Worm (Caenorhabditis elegans) whole organism, mixed stage, embryonic: Measurements from ENCODE around the gene F45D3.4.

ENCODE experiments used
- M03D4.4 ChIP-seq: sonication (generic microtip); optimal IDR thresholded peaks from 2 replicates; lab custom pipeline; 2017; ENCODE audit warnings: mild to moderate bottlenecking, missing genetic modification characterization, missing compliant biosample characterization
- blmp-1 ChIP-seq: fragments of 150-350 bp; optimal IDR thresholded peaks from 2 replicates; lab custom pipeline; 2014; ENCODE audit warnings: missing biosample characterization, missing genetic modification characterization
- ces-1 ChIP-seq: fragments of 150-350 bp; optimal IDR thresholded peaks from 2 replicates; lab custom pipeline; 2014; ENCODE audit warnings: missing biosample characterization, missing genetic modification reagents, missing genetic modification characterization
- cnd-1 ChIP-seq: fragments of 200-800 bp; sonication (Bioruptor generic); optimal IDR thresholded peaks from 2 replicates; lab custom pipeline; 2018; ENCODE audit warnings: mild to moderate bottlenecking, missing genetic modification characterization, missing compliant biosample characterization
- elt-3 ChIP-seq: fragments of 150-350 bp; optimal IDR thresholded peaks from 2 replicates; lab custom pipeline; 2014; ENCODE audit warnings: missing biosample characterization, missing genetic modification characterization
- lsy-2 ChIP-seq: fragments of 150-350 bp; optimal IDR thresholded peaks from 2 replicates; lab custom pipeline; 2014; ENCODE audit warnings: missing biosample characterization, missing genetic modification characterization
- mab-5 ChIP-seq: fragments of 150-350 bp; optimal IDR thresholded peaks from 2 replicates; lab custom pipeline; 2014; ENCODE audit warnings: missing biosample characterization, missing genetic modification characterization
- nhr-12 ChIP-seq: fragments of 150-350 bp; optimal IDR thresholded peaks from 2 replicates; lab custom pipeline; 2014; ENCODE audit warnings: missing biosample characterization, missing genetic modification characterization
- nhr-237 ChIP-seq: fragments of 150-350 bp; optimal IDR thresholded peaks from 2 replicates; lab custom pipeline; 2014; ENCODE audit warnings: missing biosample characterization, missing genetic modification characterization
- nhr-28 ChIP-seq: fragments of 150-350 bp; optimal IDR thresholded peaks from 2 replicates; lab custom pipeline; 2014; ENCODE audit warnings: missing biosample characterization, missing genetic modification characterization
- snpc-4 ChIP-seq: fragments of 150-350 bp; optimal IDR thresholded peaks from 2 replicates; lab custom pipeline; 2014; ENCODE audit warnings: missing biosample characterization, missing genetic modification characterization
- unc-62 ChIP-seq: fragments of 150-350 bp; optimal IDR thresholded peaks from 2 replicates; lab custom pipeline; 2014; ENCODE audit warnings: missing biosample characterization, missing genetic modification reagents, missing genetic modification characterization
- ztf-11 ChIP-seq: fragments of 150-350 bp; optimal IDR thresholded peaks from 2 replicates; lab custom pipeline; 2014; ENCODE audit warnings: missing biosample characterization, missing genetic modification characterization

DNA sequence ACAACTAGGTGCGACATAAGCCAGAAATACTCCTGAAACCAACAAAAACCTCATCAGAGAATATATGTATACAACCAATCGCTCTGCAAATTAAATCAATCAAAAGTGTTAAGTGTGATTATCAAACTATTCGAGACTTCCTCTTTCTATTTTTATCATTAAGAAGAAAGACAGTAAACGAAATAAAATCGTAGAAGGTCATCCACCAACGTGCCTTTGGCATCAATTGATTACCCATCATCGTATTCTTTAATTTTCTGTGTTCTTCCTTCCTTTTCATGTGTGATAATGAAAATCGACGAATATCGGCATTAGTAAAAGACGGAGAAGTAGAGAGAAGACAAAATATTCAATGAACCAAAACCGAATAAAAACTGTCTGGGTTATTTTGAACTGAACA is 41.0 kb downstream of the F45D3.4 start:
- TF ChIP-seq nhr-28, result no peak
- no peak for TF ChIP-seq snpc-4 (tag; lab: Kevin White, UChicago)
- TF ChIP-seq nhr-12, result no peak
- TF ChIP-seq nhr-237 (tag; lab: Kevin White, UChicago), result no peak
- TF ChIP-seq blmp-1 (tag; lab: Kevin White, UChicago), result no peak
- no peak for TF ChIP-seq unc-62
- no peak for TF ChIP-seq elt-3
- no peak for TF ChIP-seq ces-1
- no peak for TF ChIP-seq M03D4.4 (tag; lab: Kevin White, UChicago)
- TF ChIP-seq lsy-2 (tag; lab: Kevin White, UChicago), result no peak
- no peak for TF ChIP-seq ztf-11 (tag; lab: Kevin White, UChicago)
- TF ChIP-seq cnd-1 (tag; lab: Kevin White, UChicago), result no peak
- no peak for TF ChIP-seq mab-5 (tag; lab: Kevin White, UChicago)
